Worm (Caenorhabditis elegans) whole organism, midembryonic: Measurements from ENCODE around the gene yju-2.

Experiments
- T22C8.4 ChIP-seq: fragments of 200-800 bp; sonication (Bioruptor generic); IDR thresholded peaks from 2 replicates; pipeline ENCODE4 v1.3.6; 2022; ENCODE audit warnings: missing genetic modification characterization, missing compliant biosample characterization
- flt-1 ChIP-seq: fragments of 200-800 bp; sonication (Bioruptor generic); IDR thresholded peaks from 2 replicates; pipeline ENCODE4 v1.3.6; 2022; ENCODE audit warnings: missing genetic modification characterization, missing compliant biosample characterization
- klf-2 ChIP-seq: fragments of 200-800 bp; sonication (Bioruptor generic); conservative IDR thresholded peaks from 2 replicates; pipeline ENCODE4 v1.3.6; 2022; ENCODE audit warnings: missing genetic modification reagents, missing genetic modification characterization, missing compliant biosample characterization

ce11 chrIII:7212028-7212427, 27.9 kb downstream of the yju-2 start:
- TF ChIP-seq klf-2 (GFP tag; lab: Robert Waterston, UW) (no peak), T22C8.4 (GFP tag; lab: Robert Waterston, UW) (no peak), flt-1 (GFP tag; lab: Robert Waterston, UW) (no peak)
